Worm (Caenorhabditis elegans): Measurements from ENCODE around the gene col-85.

Gene col-85

DNA sequence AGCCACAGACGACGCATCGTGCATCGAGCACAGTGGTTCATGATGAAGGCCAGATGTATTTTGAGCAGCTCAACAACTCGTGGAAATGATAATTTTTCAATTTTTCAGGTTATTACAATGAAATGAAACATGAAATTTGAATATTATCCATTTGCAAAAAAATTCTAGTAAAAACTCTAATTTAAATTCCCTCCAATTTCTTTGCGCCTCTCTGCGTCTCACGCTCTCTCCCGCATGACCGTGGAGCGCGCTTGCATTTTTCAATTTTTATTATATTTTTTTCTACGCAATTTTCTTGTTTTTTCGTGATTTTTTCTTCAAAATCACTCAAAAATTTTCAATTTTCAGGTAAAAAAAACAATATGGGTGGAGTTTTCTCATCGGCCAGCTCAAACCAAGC is 35.5 kb downstream of the col-85 start, which contains the start of gene tag-281 (continued):
- TF ChIP-seq nhr-11 (tag; optimal IDR thresholded peaks at IDR 0.05) (peak; percentile 24), spr-1 (tag; optimal IDR thresholded peaks at IDR 0.05) (no peak), pqm-1 (tag; optimal IDR thresholded peaks at IDR 0.05) (no peak), rbr-2 (tag; optimal IDR thresholded peaks at IDR 0.05) (peak; percentile 52), ceh-82 (tag; optimal IDR thresholded peaks at IDR 0.05) (no peak), zip-11 (GFP tag; IDR thresholded peaks at IDR 0.05) (no peak), nhr-48 (tag; optimal IDR thresholded peaks at IDR 0.05) (no peak), cey-2 (tag; optimal IDR thresholded peaks at IDR 0.05; ENCODE audit: borderline replicate concordance, insufficient read depth) (no peak), attf-4 (tag; optimal IDR thresholded peaks at IDR 0.05) (no peak), daf-19 (GFP tag; conservative IDR thresholded peaks at IDR 0.05) (no peak), zip-2 (tag; optimal IDR thresholded peaks at IDR 0.05) (no peak), ceh-28 (tag; optimal IDR thresholded peaks at IDR 0.05) (no peak), madf-5 (GFP tag; IDR thresholded peaks at IDR 0.05) (no peak), sdz-12 (GFP tag; optimal IDR thresholded peaks at IDR 0.05) (no peak), mxl-2 (GFP tag; conservative IDR thresholded peaks at IDR 0.05) (no peak), nhr-76 (tag; optimal IDR thresholded peaks at IDR 0.05) (no peak), tag-97 (GFP tag; IDR thresholded peaks at IDR 0.05) (no peak), hlh-11 (tag; optimal IDR thresholded peaks at IDR 0.05) (peak; percentile 49), jun-1 (tag; optimal IDR thresholded peaks at IDR 0.05) (no peak), lin-1 (GFP tag; IDR thresholded peaks at IDR 0.05) (no peak), duxl-1 (tag; optimal IDR thresholded peaks at IDR 0.05; ENCODE audit: poor library complexity) (no peak), T26A8.4 (GFP tag; IDR thresholded peaks at IDR 0.05) (peak; percentile 41; the same call in 1 of the 2 replicates), nhr-77 (tag; optimal IDR thresholded peaks at IDR 0.05) (no peak), snpc-4 (tag; optimal IDR thresholded peaks at IDR 0.05) (peak; percentile 14), unc-62 (GFP tag; optimal IDR thresholded peaks at IDR 0.05 in 1 of 2) (peak in 1 of 2 experiments; percentile 45), unc-62 (tag; optimal IDR thresholded peaks at IDR 0.05) (no peak), fos-1 (tag; optimal IDR thresholded peaks at IDR 0.05) (no peak), daf-12 (tag; optimal IDR thresholded peaks at IDR 0.05) (no peak), tra-1 (GFP tag; IDR thresholded peaks at IDR 0.05) (no peak), skn-1 (tag; optimal IDR thresholded peaks at IDR 0.05) (no peak), zfp-3 (GFP tag; conservative IDR thresholded peaks at IDR 0.05) (peak; percentile 60; the same call in 1 of the 2 replicates), lin-39 (tag; optimal IDR thresholded peaks at IDR 0.05) (no peak), dve-1 (tag; optimal IDR thresholded peaks at IDR 0.05; ENCODE audit: insufficient read depth) (no peak), hif-1 (tag; optimal IDR thresholded peaks at IDR 0.05) (peak in 1 of 2 experiments; percentile 59)

DNA sequence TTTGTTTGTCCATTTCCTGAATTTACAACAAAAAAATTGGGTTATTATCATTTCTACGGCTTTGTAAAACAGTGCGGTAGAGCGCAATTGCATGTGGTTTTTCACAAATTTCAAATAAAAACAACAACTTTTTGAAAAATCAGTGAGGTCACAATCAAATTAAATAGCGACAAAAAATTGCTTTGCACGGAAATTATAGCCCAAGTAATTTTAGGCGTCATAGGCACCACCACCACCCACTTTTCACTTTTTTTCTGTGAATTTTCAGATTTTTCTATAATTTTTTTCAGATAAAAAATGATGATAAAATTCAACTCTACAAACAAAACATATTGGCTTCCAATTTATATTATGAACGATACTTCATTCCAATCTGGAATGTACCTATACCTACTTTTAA is 37.6 kb downstream of the col-85 start, which contains the start of gene sre-38:
sre-38 (plus strand) TSS at position 301 of the 400 bp plus-strand sequence.
- TF ChIP-seq madf-5 (GFP tag; IDR thresholded peaks at IDR 0.05): no peak
- no peak for TF ChIP-seq hlh-11 (tag; optimal IDR thresholded peaks at IDR 0.05)
- TF ChIP-seq rbr-2 (tag; optimal IDR thresholded peaks at IDR 0.05): no peak

ce11 chrII:12456633-12457032 is 38.3 kb downstream of the col-85 start, which contains the start of gene sre-32:
sre-32 (minus strand) TSS chrII:12456733.
- TF ChIP-seq attf-4 (tag; optimal IDR thresholded peaks at IDR 0.05) (no peak), ztf-7 (tag; optimal IDR thresholded peaks at IDR 0.05) (no peak), dve-1 (tag; optimal IDR thresholded peaks at IDR 0.05; ENCODE audit: insufficient read depth) (no peak), daf-12 (tag; optimal IDR thresholded peaks at IDR 0.05) (no peak), Y75B8A.6 (GFP tag; IDR thresholded peaks at IDR 0.05) (no peak), F10B5.3 (tag; optimal IDR thresholded peaks at IDR 0.05) (no peak), sdz-12 (GFP tag; optimal IDR thresholded peaks at IDR 0.05) (no peak), daf-16 (GFP tag; optimal IDR thresholded peaks at IDR 0.05) (no peak), daf-16 (tag; optimal IDR thresholded peaks at IDR 0.05) (no peak), set-16 (GFP tag; IDR thresholded peaks at IDR 0.05) (no peak), lsy-2 (tag; optimal IDR thresholded peaks at IDR 0.05) (no peak), arid-1 (GFP tag; conservative IDR thresholded peaks at IDR 0.05) (no peak), R02D3.7 (tag; optimal IDR thresholded peaks at IDR 0.05) (no peak), D1046.2 (GFP tag; IDR thresholded peaks at IDR 0.05) (no peak), F44E2.7 (GFP tag; IDR thresholded peaks at IDR 0.05) (no peak), F37D6.2 (tag; optimal IDR thresholded peaks at IDR 0.05) (no peak), snpc-4 (tag; optimal IDR thresholded peaks at IDR 0.05) (no peak), ceh-62 (tag; optimal IDR thresholded peaks at IDR 0.05) (no peak), daf-19 (GFP tag; conservative IDR thresholded peaks at IDR 0.05) (no peak), ZK546.5 (tag; optimal IDR thresholded peaks at IDR 0.05) (no peak), nhr-25 (tag; optimal IDR thresholded peaks at IDR 0.05; ENCODE audit: borderline replicate concordance, insufficient read depth) (no peak)

Data from whole organism, L4 larva.